Worm (Caenorhabditis elegans): Measurements from ENCODE around the gene nhr-127.

DNA sequence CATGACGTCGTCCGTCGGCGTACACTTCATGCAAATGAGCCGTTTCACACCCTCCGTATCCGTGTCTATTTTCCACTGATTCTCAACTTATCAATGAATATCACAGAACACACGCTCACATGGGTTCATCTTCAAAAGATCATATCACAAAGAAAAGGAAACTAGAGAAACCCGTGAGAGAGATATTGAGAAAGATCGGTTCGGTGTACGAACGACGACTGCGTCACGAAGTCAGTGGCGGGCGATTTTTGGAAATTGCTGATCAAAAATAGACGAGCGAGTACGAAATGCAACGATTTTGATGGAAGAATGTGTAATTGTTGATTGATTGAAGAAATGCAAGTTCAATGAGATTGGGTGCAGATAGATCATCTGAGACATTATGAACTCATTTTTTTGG lies 46.5 kb upstream of the nhr-127 start:
- TF ChIP-seq hmg-4 (GFP tag; optimal IDR thresholded peaks at IDR 0.05): no peak
- no peak for TF ChIP-seq flt-1 (GFP tag; IDR thresholded peaks at IDR 0.05)
- TF ChIP-seq tra-4 (tag; optimal IDR thresholded peaks at IDR 0.05): no peak
- no peak for TF ChIP-seq ceh-36 (tag; optimal IDR thresholded peaks at IDR 0.05)
- no peak for TF ChIP-seq pes-1 (GFP tag; IDR thresholded peaks at IDR 0.05)
- TF ChIP-seq ama-1 (optimal IDR thresholded peaks at IDR 0.05): no peak
- no peak for TF ChIP-seq tbx-37 (GFP tag; conservative IDR thresholded peaks at IDR 0.05)
